Worm (Caenorhabditis elegans) whole organism, L2 larva: Measurements from ENCODE around the gene F47B8.13.

Experiments used
- C34F6.9 ChIP-seq: fragments of 150-350 bp; optimal IDR thresholded peaks from 2 replicates; lab custom pipeline; 2014; ENCODE audit warnings: missing biosample characterization, missing genetic modification characterization
- F13H6.1 ChIP-seq: sonication (generic microtip); optimal IDR thresholded peaks from 2 replicates; lab custom pipeline; 2016; ENCODE audit warnings: missing genetic modification characterization, missing compliant biosample characterization
- R02D3.7 ChIP-seq: fragments of 150-350 bp; optimal IDR thresholded peaks from 2 replicates; lab custom pipeline; 2014; ENCODE audit warnings: missing biosample characterization, missing genetic modification characterization
- Y55F3AM.14 ChIP-seq: fragments of 200-800 bp; sonication (Bioruptor generic); optimal IDR thresholded peaks from 2 replicates; lab custom pipeline; 2018; ENCODE audit warnings: mild to moderate bottlenecking, missing genetic modification characterization, missing compliant biosample characterization
- alr-1 ChIP-seq: fragments of 150-350 bp; optimal IDR thresholded peaks from 2 replicates; lab custom pipeline; 2014; ENCODE audit warnings: missing biosample characterization, missing genetic modification characterization
- aly-2 ChIP-seq: fragments of 150-350 bp; optimal IDR thresholded peaks from 2 replicates; lab custom pipeline; 2014; ENCODE audit warnings: missing biosample characterization, missing genetic modification characterization
- ama-1 ChIP-seq: fragments of 150-350 bp; optimal IDR thresholded peaks from 2 replicates; lab custom pipeline; 2018; ENCODE audit warnings: inconsistent platforms
- blmp-1 ChIP-seq: sonication (generic microtip); optimal IDR thresholded peaks from 2 replicates; lab custom pipeline; 2017; ENCODE audit warnings: missing genetic modification characterization, mild to moderate bottlenecking, missing compliant biosample characterization, antibody characterized with exemption, moderate library complexity; ENCODE audit not compliant: insufficient read depth
- ceh-16 ChIP-seq: fragments of 150-350 bp; optimal IDR thresholded peaks from 2 replicates; lab custom pipeline; 2014; ENCODE audit warnings: missing biosample characterization, missing genetic modification characterization
- crh-2 ChIP-seq: sonication (generic microtip); optimal IDR thresholded peaks from 2 replicates; lab custom pipeline; 2017; ENCODE audit warnings: missing biosample characterization, missing genetic modification characterization
- egl-27 ChIP-seq: sonication (generic microtip); optimal IDR thresholded peaks from 3 replicates; lab custom pipeline; 2017; ENCODE audit warnings: missing biosample characterization, missing genetic modification reagents, missing genetic modification characterization
- elt-1 ChIP-seq: fragments of 150-350 bp; optimal IDR thresholded peaks from 2 replicates; lab custom pipeline; 2014; ENCODE audit warnings: missing biosample characterization, missing genetic modification characterization
- fos-1 ChIP-seq: fragments of 150-350 bp; optimal IDR thresholded peaks from 2 replicates; lab custom pipeline; 2014; ENCODE audit warnings: missing biosample characterization, missing genetic modification characterization
- gmeb-1 ChIP-seq: fragments of 150-350 bp; optimal IDR thresholded peaks from 2 replicates; lab custom pipeline; 2014; ENCODE audit warnings: missing biosample characterization, missing genetic modification characterization
- lin-11 ChIP-seq: fragments of 150-350 bp; sonication (generic microtip); optimal IDR thresholded peaks from 2 replicates; lab custom pipeline; 2014; ENCODE audit warnings: missing biosample characterization, missing genetic modification characterization, inconsistent platforms, mixed read lengths
- lin-13 ChIP-seq: fragments of 150-350 bp; optimal IDR thresholded peaks from 2 replicates; lab custom pipeline; 2014; ENCODE audit warnings: missing biosample characterization, missing genetic modification reagents, missing genetic modification characterization
- lin-39 ChIP-seq: fragments of 150-350 bp; optimal IDR thresholded peaks from 2 replicates; lab custom pipeline; 2014; ENCODE audit warnings: missing biosample characterization, missing genetic modification reagents, missing genetic modification characterization
- lsy-2 ChIP-seq, 2 experiments: fragments of 150-350 bp in 1 of 2; sonication (generic microtip) in 1 of 2; optimal IDR thresholded peaks; 2 replicates each; lab custom pipeline; 2014 to 2017; ENCODE audit warnings: missing biosample characterization in 2 of 2, missing genetic modification characterization in 2 of 2
- mab-5 ChIP-seq: fragments of 150-350 bp; optimal IDR thresholded peaks from 2 replicates; lab custom pipeline; 2014; ENCODE audit warnings: missing biosample characterization, missing genetic modification characterization
- mbf-1 ChIP-seq: sonication (generic microtip); optimal IDR thresholded peaks from 2 replicates; lab custom pipeline; 2017; ENCODE audit warnings: missing biosample characterization, missing genetic modification characterization
- mdl-1 ChIP-seq, 2 experiments: fragments of 150-350 bp in 1 of 2; sonication (generic microtip) in 1 of 2; optimal IDR thresholded peaks; 2 replicates each; lab custom pipeline; 2017; ENCODE audit warnings: missing biosample characterization in 2 of 2, missing genetic modification characterization in 2 of 2
- nhr-11 ChIP-seq: fragments of 150-350 bp; optimal IDR thresholded peaks from 2 replicates; lab custom pipeline; 2014; ENCODE audit warnings: missing biosample characterization, missing genetic modification characterization
- nhr-129 ChIP-seq: fragments of 150-350 bp; optimal IDR thresholded peaks from 2 replicates; lab custom pipeline; 2014; ENCODE audit warnings: missing biosample characterization, missing genetic modification characterization
- nhr-21 ChIP-seq: fragments of 150-350 bp; optimal IDR thresholded peaks from 2 replicates; lab custom pipeline; 2014; ENCODE audit warnings: missing biosample characterization, missing genetic modification characterization
- nhr-23 ChIP-seq: fragments of 150-350 bp; optimal IDR thresholded peaks from 2 replicates; lab custom pipeline; 2014; ENCODE audit warnings: missing biosample characterization, missing genetic modification reagents, missing genetic modification characterization
- nhr-237 ChIP-seq: fragments of 150-350 bp; optimal IDR thresholded peaks from 2 replicates; lab custom pipeline; 2014; ENCODE audit warnings: missing biosample characterization, missing genetic modification characterization
- nhr-25 ChIP-seq: fragments of 150-350 bp; sonication (generic microtip); optimal IDR thresholded peaks from 3 replicates; lab custom pipeline; 2014; ENCODE audit warnings: missing biosample characterization, missing genetic modification characterization
- nhr-77 ChIP-seq: fragments of 150-350 bp; optimal IDR thresholded peaks from 2 replicates; lab custom pipeline; 2014; ENCODE audit warnings: missing biosample characterization, missing genetic modification characterization
- sem-4 ChIP-seq: fragments of 150-350 bp; optimal IDR thresholded peaks from 2 replicates; lab custom pipeline; 2014; ENCODE audit warnings: missing biosample characterization, missing genetic modification reagents, missing genetic modification characterization
- skn-1 ChIP-seq: sonication (generic microtip); optimal IDR thresholded peaks from 2 replicates; lab custom pipeline; 2017; ENCODE audit warnings: missing biosample characterization, missing genetic modification characterization
- sma-3 ChIP-seq: sonication (generic microtip); optimal IDR thresholded peaks from 2 replicates; lab custom pipeline; 2016; ENCODE audit warnings: missing genetic modification reagents, missing genetic modification characterization, missing compliant biosample characterization
- sma-9 ChIP-seq, 2 experiments: fragments of 150-350 bp in 1 of 2; sonication (generic microtip) in 1 of 2; optimal IDR thresholded peaks; 2 replicates each; lab custom pipeline; 2014 to 2016; ENCODE audit warnings: missing genetic modification characterization in 2 of 2, mild to moderate bottlenecking in 1 of 2, missing biosample characterization in 1 of 2, missing compliant biosample characterization in 1 of 2, missing genetic modification reagents in 1 of 2, moderate library complexity in 1 of 2
- snpc-4 ChIP-seq: fragments of 150-350 bp; optimal IDR thresholded peaks from 2 replicates; lab custom pipeline; 2014; ENCODE audit warnings: missing biosample characterization, missing genetic modification characterization
- unc-39 ChIP-seq: fragments of 150-350 bp; optimal IDR thresholded peaks from 2 replicates; lab custom pipeline; 2014; ENCODE audit warnings: missing biosample characterization, missing genetic modification characterization
- unc-55 ChIP-seq: fragments of 150-350 bp; sonication (generic microtip); optimal IDR thresholded peaks from 3 replicates; lab custom pipeline; 2014; ENCODE audit warnings: missing biosample characterization, missing genetic modification reagents, missing genetic modification characterization
- unc-62 ChIP-seq: fragments of 150-350 bp; optimal IDR thresholded peaks from 2 replicates; lab custom pipeline; 2014; ENCODE audit warnings: missing biosample characterization, missing genetic modification reagents, missing genetic modification characterization
- zag-1 ChIP-seq: fragments of 150-350 bp; optimal IDR thresholded peaks from 2 replicates; lab custom pipeline; 2014; ENCODE audit warnings: missing biosample characterization, missing genetic modification characterization
- ztf-1 ChIP-seq: fragments of 200-800 bp; sonication (Bioruptor generic); conservative IDR thresholded peaks from 2 replicates; pipeline ENCODE4 v1.3.6; 2022; ENCODE audit warnings: missing genetic modification characterization, missing compliant biosample characterization
- ztf-11 ChIP-seq: sonication (generic microtip); optimal IDR thresholded peaks from 2 replicates; lab custom pipeline; 2017; ENCODE audit warnings: missing biosample characterization, missing genetic modification characterization
- ztf-4 ChIP-seq: fragments of 150-350 bp; optimal IDR thresholded peaks from 2 replicates; lab custom pipeline; 2014; ENCODE audit warnings: missing biosample characterization, missing genetic modification characterization

F47B8.13 gene

DNA sequence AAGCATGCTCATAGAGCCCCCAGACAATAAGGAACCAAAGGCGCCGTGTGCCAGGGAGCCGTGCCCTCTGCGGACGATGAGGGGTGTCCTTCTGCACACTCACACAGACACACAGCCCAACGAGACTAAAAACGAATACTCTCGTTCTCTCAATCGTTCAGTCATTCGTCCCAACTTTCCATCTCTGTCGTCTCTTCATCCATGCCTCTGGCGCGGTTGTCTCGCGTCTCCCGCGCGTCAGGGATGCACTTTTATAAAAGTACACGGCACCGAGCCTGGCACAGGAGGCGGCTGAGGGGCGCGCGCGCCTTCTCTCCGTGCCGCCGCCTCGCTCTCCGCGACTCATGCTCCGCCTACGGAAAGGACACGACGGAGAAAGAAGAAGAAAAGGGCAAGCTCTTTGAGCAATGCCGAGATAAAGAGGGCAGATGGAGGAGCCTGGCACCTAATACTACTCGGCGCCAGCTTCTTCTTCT lies 47.0 kb upstream of the F47B8.13 start (continued):
- TF ChIP-seq mab-5 (no peak), Y55F3AM.14 (GFP tag; lab: Kevin White, UChicago) (peak; percentile 87)
- TF ChIP-seq, all 48 proteins: peak for 22

DNA sequence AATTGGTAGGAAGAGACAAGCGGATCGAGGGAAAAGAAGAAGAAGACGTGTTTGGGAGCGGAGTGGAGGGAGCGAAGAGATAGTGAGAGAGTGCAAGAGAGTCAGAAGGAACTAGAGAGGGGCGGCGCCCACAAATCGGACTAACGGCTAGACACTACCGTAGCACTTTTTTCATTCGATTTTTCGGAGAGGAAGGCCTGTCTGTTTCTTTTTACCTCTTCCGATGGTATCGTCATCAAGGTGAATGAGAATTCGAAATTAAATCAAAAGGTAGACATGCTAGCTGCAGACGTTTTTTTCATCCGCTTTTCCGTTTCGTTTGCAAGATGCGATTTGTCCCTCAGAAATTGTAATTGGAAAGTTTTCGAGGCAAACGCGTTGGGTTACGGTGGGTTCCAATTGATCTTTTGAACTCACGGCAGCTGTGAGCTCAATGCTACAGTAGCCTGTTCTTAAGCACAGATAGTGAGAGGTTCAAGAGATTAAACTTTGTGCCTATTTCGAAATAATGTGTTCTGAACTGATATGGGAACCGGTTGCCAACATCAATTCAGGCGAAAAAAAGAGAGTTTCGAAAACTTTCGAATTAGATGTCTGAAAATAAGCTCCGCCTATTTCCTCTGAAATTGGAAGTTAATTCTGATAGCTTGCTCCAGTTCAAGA lies 45.2 kb upstream of the F47B8.13 start:
- no peak for TF ChIP-seq nhr-23 (tag; lab: Kevin White, UChicago)
- no peak for TF ChIP-seq lin-39
- TF ChIP-seq unc-62, result no peak
- TF ChIP-seq ztf-1, result no peak
- TF ChIP-seq nhr-21 (tag; lab: Kevin White, UChicago), result no peak
- TF ChIP-seq fos-1, result peak; percentile 12
- TF ChIP-seq blmp-1, result peak; percentile 64
- no peak for TF ChIP-seq elt-1 (tag; lab: Kevin White, UChicago)
- no peak for TF ChIP-seq ztf-4 (tag; lab: Kevin White, UChicago)
- TF ChIP-seq nhr-77 (tag; lab: Kevin White, UChicago), result no peak
- TF ChIP-seq lsy-2 (tag; optimal IDR thresholded peaks at IDR 0.05; lab: Kevin White, UChicago), result peak in 1 of 2 experiments; percentile 74
- peak; percentile 6 for TF ChIP-seq sem-4 (tag; lab: Kevin White, UChicago)
- TF ChIP-seq alr-1 (tag; lab: Kevin White, UChicago), result no peak
- no peak for TF ChIP-seq mbf-1 (tag; lab: Kevin White, UChicago)
- no peak for TF ChIP-seq aly-2 (tag; lab: Kevin White, UChicago)
- no peak for TF ChIP-seq egl-27
- no peak for TF ChIP-seq mab-5

DNA sequence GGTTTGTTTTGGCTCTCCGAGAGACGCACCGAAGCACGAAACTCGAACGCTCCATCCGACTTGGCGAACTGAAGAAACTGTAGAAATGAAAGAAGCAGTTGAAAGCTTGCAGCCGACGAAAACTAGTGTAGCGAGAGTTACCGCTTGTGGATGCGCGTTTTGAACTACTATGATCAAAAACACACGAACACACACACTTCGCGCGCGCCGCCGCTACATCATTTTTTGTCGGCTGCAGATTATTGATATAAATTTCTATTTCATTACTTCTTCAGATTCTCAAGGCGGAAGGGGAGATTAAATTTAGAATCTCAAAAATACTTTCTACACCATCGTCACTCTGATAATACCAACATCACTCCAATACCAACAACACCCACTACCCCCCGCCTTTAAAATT lies 42.4 kb upstream of the F47B8.13 start:
- TF ChIP-seq nhr-11 (no peak), alr-1 (tag; lab: Kevin White, UChicago) (no peak), unc-39 (tag; lab: Kevin White, UChicago) (no peak), blmp-1 (no peak), sma-9 (GFP tag; optimal IDR thresholded peaks at IDR 0.05; lab: Kevin White, UChicago) (no peak), sma-9 (tag; optimal IDR thresholded peaks at IDR 0.05; lab: Kevin White, UChicago) (no peak), nhr-237 (no peak), C34F6.9 (tag; lab: Kevin White, UChicago) (no peak), elt-1 (tag; lab: Kevin White, UChicago) (no peak), lin-13 (GFP tag; lab: Kevin White, UChicago) (no peak), mab-5 (no peak)

DNA sequence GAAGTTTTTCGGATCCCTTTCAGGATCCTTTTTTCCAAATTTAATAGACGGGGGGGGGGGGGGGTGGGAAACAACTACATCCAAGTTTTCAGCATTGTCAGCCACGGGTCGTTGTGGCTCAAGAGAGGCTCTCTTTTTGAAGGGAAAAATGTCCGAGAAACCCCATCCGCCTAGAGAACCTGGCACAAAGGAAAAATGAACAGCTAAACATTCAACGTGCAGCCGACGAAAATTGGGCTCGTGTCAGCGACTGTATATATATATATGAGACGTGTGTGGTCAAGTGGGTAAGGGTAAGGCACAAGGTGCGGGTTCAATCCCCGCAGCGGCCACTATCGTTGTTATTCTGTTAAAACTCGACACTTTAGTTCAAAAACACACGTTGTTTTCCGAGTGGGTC lies 39.0 kb upstream of the F47B8.13 start, which contains the start of gene Y49A3A.4:
Gene Y49A3A.4 (minus strand): TSS at position 314 of the 400 bp plus-strand sequence.
- TF ChIP-seq mdl-1 (tag; optimal IDR thresholded peaks at IDR 0.05; lab: Kevin White, UChicago) (no peak), snpc-4 (tag; lab: Kevin White, UChicago) (peak; percentile 89)
- TF ChIP-seq, all 48 proteins: peak for 1

DNA sequence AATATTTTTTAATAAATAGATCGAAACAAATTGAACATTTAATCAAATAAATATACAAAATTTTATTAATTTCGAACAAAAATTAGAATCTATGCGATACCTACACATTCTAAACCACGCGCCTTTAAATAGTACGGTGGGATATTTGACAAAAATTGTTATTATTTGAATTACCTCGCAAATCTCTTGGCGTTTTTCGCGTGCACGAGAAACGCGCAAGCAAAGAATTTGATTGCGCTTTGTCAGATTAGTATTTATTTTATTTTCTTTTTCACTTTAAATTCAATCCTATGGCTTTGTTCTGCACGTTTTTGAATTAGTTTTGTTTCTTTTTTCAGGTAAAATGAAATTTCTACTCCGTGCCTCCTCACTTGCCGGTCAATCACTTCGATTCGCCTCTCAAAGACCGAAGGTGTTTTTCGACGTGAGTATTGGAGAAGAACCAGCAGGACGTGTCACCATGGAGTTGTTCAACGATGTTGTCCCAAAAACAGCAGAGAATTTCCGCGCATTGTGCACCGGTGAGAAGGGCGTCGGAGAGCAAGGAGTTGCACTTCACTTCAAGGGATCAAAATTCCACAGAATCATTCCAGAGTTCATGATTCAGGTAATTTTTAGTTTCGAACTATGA lies 36.3 kb upstream of the F47B8.13 start, which contains the start of gene cyn-1:
Gene cyn-1 (plus strand): TSS at position 339 of the 631 bp plus-strand sequence.
- TF ChIP-seq unc-39 (tag; lab: Kevin White, UChicago) (no peak), mab-5 (peak; percentile 60), ceh-16 (tag; lab: Kevin White, UChicago) (peak; percentile 32), blmp-1 (no peak), F13H6.1 (tag; lab: Kevin White, UChicago) (peak; percentile 80), zag-1 (tag; lab: Kevin White, UChicago) (no peak), lin-11 (tag; lab: Kevin White, UChicago) (peak; percentile 15), mdl-1 (tag; optimal IDR thresholded peaks at IDR 0.05; lab: Kevin White, UChicago) (peak in 1 of 2 experiments; percentile 26), unc-55 (peak; percentile 88), skn-1 (no peak), R02D3.7 (peak; percentile 49), egl-27 (peak; percentile 46), crh-2 (tag; lab: Kevin White, UChicago) (peak; percentile 80), sem-4 (tag; lab: Kevin White, UChicago) (peak; percentile 52), C34F6.9 (tag; lab: Kevin White, UChicago) (peak; percentile 92), sma-3 (peak; percentile 80), nhr-129 (tag; lab: Kevin White, UChicago) (peak; percentile 69), ama-1 (lab: Kevin White, UChicago) (peak; percentile 78), lin-13 (GFP tag; lab: Kevin White, UChicago) (peak; percentile 81), fos-1 (peak; percentile 48), nhr-25 (tag; lab: Kevin White, UChicago) (peak; percentile 87), ztf-11 (tag; lab: Kevin White, UChicago) (no peak), gmeb-1 (tag; lab: Kevin White, UChicago) (peak; percentile 98), lsy-2 (tag; optimal IDR thresholded peaks at IDR 0.05; lab: Kevin White, UChicago) (peak; percentile 81 to 93), unc-62 (no peak), sma-9 (GFP tag; optimal IDR thresholded peaks at IDR 0.05; lab: Kevin White, UChicago) (peak; percentile 86), sma-9 (tag; optimal IDR thresholded peaks at IDR 0.05; lab: Kevin White, UChicago) (no peak), nhr-21 (tag; lab: Kevin White, UChicago) (peak; percentile 73), snpc-4 (tag; lab: Kevin White, UChicago) (peak; percentile 82)
